Fruit fly (Drosophila melanogaster): ENCODE data around the gene lsn.

Gene lsn

DNA sequence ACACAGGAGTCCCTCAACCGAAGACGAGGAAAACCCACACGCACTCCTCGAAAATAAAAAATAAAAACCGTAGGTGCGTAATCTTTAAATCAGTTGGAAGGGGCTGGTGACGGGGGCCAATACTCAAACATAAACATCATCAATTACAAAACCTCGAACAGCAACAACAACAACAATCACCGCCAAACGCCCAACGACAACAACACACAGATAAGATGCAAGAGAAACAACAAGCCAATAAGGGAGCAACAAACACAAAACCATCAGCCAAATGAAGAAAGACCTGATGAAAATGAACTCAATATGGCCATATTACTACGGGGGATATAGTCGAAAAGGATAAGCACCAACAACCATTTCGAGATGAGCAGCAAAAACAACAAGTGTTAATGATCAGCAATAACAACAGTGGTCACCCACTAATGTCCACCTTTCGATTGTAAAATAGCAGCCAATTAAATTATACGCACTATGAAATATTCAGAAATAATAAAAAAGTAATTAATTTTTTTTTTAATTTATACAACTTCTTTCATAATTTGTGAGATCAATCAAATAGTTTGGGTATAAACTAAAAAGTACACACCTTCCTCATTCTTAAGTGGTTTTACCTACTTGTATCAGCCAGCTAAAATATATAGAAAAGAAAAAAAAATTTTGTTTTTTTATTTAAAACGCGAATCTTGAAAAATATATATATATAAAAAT lies 41.1 kb upstream of the lsn start (continued):
- no peak for TF ChIP-seq CG13287 (GFP tag; IDR thresholded peaks at IDR 0.05; ENCODE audit: partially characterized antibody)
- no peak for TF ChIP-seq tll (GFP tag; optimal IDR thresholded peaks at IDR 0.05)
- no peak for TF ChIP-seq lov (optimal IDR thresholded peaks at IDR 0.05)
- no peak for TF ChIP-seq lov (GFP tag; IDR thresholded peaks at IDR 0.05)
- TF ChIP-seq CG11398 (GFP tag; optimal IDR thresholded peaks at IDR 0.05) = no peak
- no peak for TF ChIP-seq corto (GFP tag; optimal IDR thresholded peaks at IDR 0.05)
- peak; percentile 4 for TF ChIP-seq az2 (GFP tag; optimal IDR thresholded peaks at IDR 0.05)
- TF ChIP-seq ac (GFP tag; optimal IDR thresholded peaks at IDR 0.05) = no peak
- TF ChIP-seq CG9727 (GFP tag; optimal IDR thresholded peaks at IDR 0.05) = peak; percentile 74
- peak in 1 of 2 experiments; percentile 41 for TF ChIP-seq Hr51 (GFP tag; optimal IDR thresholded peaks at IDR 0.05)
- peak; percentile 45 for TF ChIP-seq CG7556 (GFP tag; optimal IDR thresholded peaks at IDR 0.05)
- TF ChIP-seq Fer1 (GFP tag; optimal IDR thresholded peaks at IDR 0.05) = peak; percentile 15
- TF ChIP-seq maf-S (GFP tag; optimal IDR thresholded peaks at IDR 0.05) = no peak
- TF ChIP-seq Dek (tag; optimal IDR thresholded peaks at IDR 0.05) = no peak
- TF ChIP-seq CG7786 (GFP tag; optimal IDR thresholded peaks at IDR 0.05) = no peak
- peak; percentile 59 for TF ChIP-seq row (GFP tag; IDR thresholded peaks at IDR 0.05)
- peak; percentile 54 for TF ChIP-seq CG7839 (tag; optimal IDR thresholded peaks at IDR 0.05)
- peak; percentile 40 for TF ChIP-seq dmrt99B (tag; optimal IDR thresholded peaks at IDR 0.05)
- TF ChIP-seq hbn (GFP tag; IDR thresholded peaks at IDR 0.05; ENCODE audit: partially characterized antibody) = no peak
- TF ChIP-seq pnt (GFP tag; optimal IDR thresholded peaks at IDR 0.05) = no peak
- TF ChIP-seq cato (GFP tag; optimal IDR thresholded peaks at IDR 0.05; ENCODE audit: borderline replicate concordance) = no peak
- peak; percentile 54 for TF ChIP-seq Asciz (GFP tag; optimal IDR thresholded peaks at IDR 0.05)
- TF ChIP-seq bbx (GFP tag; IDR thresholded peaks at IDR 0.05; ENCODE audit: partially characterized antibody) = no peak
- no peak for TF ChIP-seq CG7372 (GFP tag; IDR thresholded peaks at IDR 0.05)
- TF ChIP-seq CG2712 (tag; optimal IDR thresholded peaks at IDR 0.05) = peak; percentile 66
- TF ChIP-seq mam (GFP tag; optimal IDR thresholded peaks at IDR 0.05) = no peak
- TF ChIP-seq CG30403 (GFP tag; optimal IDR thresholded peaks at IDR 0.05) = peak; percentile 9
- TF ChIP-seq CG10462 (GFP tag; optimal IDR thresholded peaks at IDR 0.05) = no peak
- TF ChIP-seq B-H1 (GFP tag; IDR thresholded peaks at IDR 0.05) = 0 out of 3 replicates have a peak, but pooled peaks have one; percentile 13
- TF ChIP-seq klu (GFP tag; IDR thresholded peaks at IDR 0.05) = peak; percentile 14; the same call in 1 of the 2 replicates
- TF ChIP-seq CG4617 (GFP tag; optimal IDR thresholded peaks at IDR 0.05; ENCODE audit: borderline replicate concordance) = no peak
- no peak for TF ChIP-seq CG34422 (GFP tag; IDR thresholded peaks at IDR 0.05)
- TF ChIP-seq Lim3 (GFP tag; IDR thresholded peaks at IDR 0.05) = no peak
- TF ChIP-seq CG7271 (tag; optimal IDR thresholded peaks at IDR 0.05) = no peak
- TF ChIP-seq CG4820 (GFP tag; optimal IDR thresholded peaks at IDR 0.05) = peak; percentile 2
- peak in 1 of 2 experiments; percentile 4 for TF ChIP-seq Pdp1 (GFP tag; optimal IDR thresholded peaks at IDR 0.05)
- TF ChIP-seq vfl (GFP tag; optimal IDR thresholded peaks at IDR 0.05) = no peak
- peak; percentile 70 for TF ChIP-seq CG10979 (tag; optimal IDR thresholded peaks at IDR 0.05)
- no peak for TF ChIP-seq CG11696 (GFP tag; IDR thresholded peaks at IDR 0.05)
- TF ChIP-seq CG12104 (GFP tag; optimal IDR thresholded peaks at IDR 0.05) = peak; percentile 6
- TF ChIP-seq CHES-1-like (GFP tag; optimal IDR thresholded peaks at IDR 0.05) = no peak
- TF ChIP-seq Opbp (GFP tag; IDR thresholded peaks at IDR 0.05; ENCODE audit: partially characterized antibody) = no peak
- TF ChIP-seq Meics (GFP tag; optimal IDR thresholded peaks at IDR 0.05) = peak; percentile 17
- TF ChIP-seq CG4707 (GFP tag; optimal IDR thresholded peaks at IDR 0.05) = no peak
- TF ChIP-seq H15 (GFP tag; IDR thresholded peaks at IDR 0.05) = no peak
- TF ChIP-seq prd (optimal IDR thresholded peaks at IDR 0.05) = no peak
- peak; percentile 41; the same call in 1 of the 3 replicates for TF ChIP-seq prd (GFP tag; IDR thresholded peaks at IDR 0.05)
- TF ChIP-seq knrl (GFP tag; IDR thresholded peaks at IDR 0.05; ENCODE audit: partially characterized antibody) = no peak
- no peak for TF ChIP-seq salm (tag; optimal IDR thresholded peaks at IDR 0.05)
